Fruit fly (Drosophila melanogaster): Measurements from ENCODE around the gene robo2.

Gene robo2

dm6 chr2L:1424812-1425211, 4.6 kb upstream of the robo2 start (continued):
- no peak for TF ChIP-seq ac (GFP tag; optimal IDR thresholded peaks at IDR 0.05)
- no peak for TF ChIP-seq ash1 (GFP tag; optimal IDR thresholded peaks at IDR 0.05)
- no peak for TF ChIP-seq Neu2 (GFP tag; optimal IDR thresholded peaks at IDR 0.05; ENCODE audit: borderline replicate concordance)
- TF ChIP-seq h (optimal IDR thresholded peaks at IDR 0.05), result no peak
- TF ChIP-seq CG43689 (GFP tag; IDR thresholded peaks at IDR 0.05), result no peak
- TF ChIP-seq Bteb2 (GFP tag; optimal IDR thresholded peaks at IDR 0.05), result no peak
- peak; percentile 2 for TF ChIP-seq fd102C (GFP tag; optimal IDR thresholded peaks at IDR 0.05)
- peak; percentile 50 for TF ChIP-seq CG1529 (GFP tag; optimal IDR thresholded peaks at IDR 0.05)
- no peak for TF ChIP-seq Abd-B (GFP tag; optimal IDR thresholded peaks at IDR 0.05)
- TF ChIP-seq CG6683 (GFP tag; optimal IDR thresholded peaks at IDR 0.05), result no peak
- no peak for TF ChIP-seq CG10565 (GFP tag; optimal IDR thresholded peaks at IDR 0.05)
- no peak for TF ChIP-seq Bgb (GFP tag; IDR thresholded peaks at IDR 0.05; ENCODE audit: partially characterized antibody)
- no peak for TF ChIP-seq BEAF-32 (GFP tag; optimal IDR thresholded peaks at IDR 0.05)
- TF ChIP-seq sens (GFP tag), result peak; percentile 75
- TF ChIP-seq lola (GFP tag; optimal IDR thresholded peaks at IDR 0.05), result peak in 1 of 3 experiments; percentile 10
- no peak for TF ChIP-seq Max (GFP tag; optimal IDR thresholded peaks at IDR 0.05)
- TF ChIP-seq bbx (GFP tag; IDR thresholded peaks at IDR 0.05; ENCODE audit: partially characterized antibody), result no peak
- no peak for TF ChIP-seq CG17186 (GFP tag; optimal IDR thresholded peaks at IDR 0.05)
- no peak for TF ChIP-seq nerfin-2 (GFP tag; IDR thresholded peaks at IDR 0.05; ENCODE audit: partially characterized antibody)
- TF ChIP-seq otp (GFP tag; IDR thresholded peaks at IDR 0.05), result no peak
- TF ChIP-seq ato (GFP tag; IDR thresholded peaks at IDR 0.05; ENCODE audit: partially characterized antibody), result no peak
- TF ChIP-seq pum (GFP tag; optimal IDR thresholded peaks at IDR 0.05), result peak; percentile 12
- no peak for TF ChIP-seq CG10147 (GFP tag; optimal IDR thresholded peaks at IDR 0.05)
- TF ChIP-seq dmrt99B (tag; optimal IDR thresholded peaks at IDR 0.05), result no peak
- no peak for TF ChIP-seq Ets97D (GFP tag; optimal IDR thresholded peaks at IDR 0.05)
- TF ChIP-seq sima (GFP tag; optimal IDR thresholded peaks at IDR 0.05), result no peak
- no peak for TF ChIP-seq repo (GFP tag; optimal IDR thresholded peaks at IDR 0.05)
- no peak for TF ChIP-seq kah (GFP tag; optimal IDR thresholded peaks at IDR 0.05)
- TF ChIP-seq luna (GFP tag; optimal IDR thresholded peaks at IDR 0.05), result no peak
- no peak for TF ChIP-seq Side (GFP tag; optimal IDR thresholded peaks at IDR 0.05)
- TF ChIP-seq CG15514 (GFP tag; optimal IDR thresholded peaks at IDR 0.05), result no peak
- no peak for TF ChIP-seq gro (GFP tag; optimal IDR thresholded peaks at IDR 0.05)
- TF ChIP-seq cato (GFP tag; optimal IDR thresholded peaks at IDR 0.05; ENCODE audit: borderline replicate concordance), result peak; percentile 6
- TF ChIP-seq Tbp (GFP tag; optimal IDR thresholded peaks at IDR 0.05), result no peak
- TF ChIP-seq Dip2 (GFP tag; IDR thresholded peaks at IDR 0.05), result no peak
- TF ChIP-seq tin (GFP tag; optimal IDR thresholded peaks at IDR 0.05), result no peak
- TF ChIP-seq Pdp1 (GFP tag; optimal IDR thresholded peaks at IDR 0.05), result peak; percentile 10 to 23
- TF ChIP-seq cg (GFP tag; optimal IDR thresholded peaks at IDR 0.05), result no peak
- no peak for TF ChIP-seq CG10321 (GFP tag; IDR thresholded peaks at IDR 0.05)
- TF ChIP-seq CG11560 (tag; IDR thresholded peaks at IDR 0.05), result no peak
- TF ChIP-seq Vsx1 (GFP tag; optimal IDR thresholded peaks at IDR 0.05), result no peak
- no peak for TF ChIP-seq Dek (tag; optimal IDR thresholded peaks at IDR 0.05)
- no peak for TF ChIP-seq insv (GFP tag; optimal IDR thresholded peaks at IDR 0.05)
- no peak for TF ChIP-seq hkb (optimal IDR thresholded peaks at IDR 0.05)
- TF ChIP-seq hkb (GFP tag; IDR thresholded peaks at IDR 0.05), result no peak
- TF ChIP-seq zen2 (GFP tag; IDR thresholded peaks at IDR 0.05; ENCODE audit: partially characterized antibody), result no peak
- TF ChIP-seq croc (GFP tag; conservative IDR thresholded peaks at IDR 0.05), result no peak; the same call in 2 of the 3 replicates
- TF ChIP-seq CG17328 (GFP tag; IDR thresholded peaks at IDR 0.05), result peak; percentile 57; the same call in 1 of the 2 replicates
- no peak for TF ChIP-seq CG17361 (GFP tag; IDR thresholded peaks at IDR 0.05)
- TF ChIP-seq Hr39 (optimal IDR thresholded peaks at IDR 0.05), result no peak
- TF ChIP-seq CG16815 (GFP tag; optimal IDR thresholded peaks at IDR 0.05), result peak; percentile 53
- peak; percentile 14 for TF ChIP-seq tx (GFP tag; optimal IDR thresholded peaks at IDR 0.05)
